Fruit fly (Drosophila melanogaster): ENCODE data around the gene amrt.

- no peak for TF ChIP-seq CG6854 (GFP tag; optimal IDR thresholded peaks at IDR 0.05)
- TF ChIP-seq Ets96B (tag; optimal IDR thresholded peaks at IDR 0.05), result no peak
- TF ChIP-seq Sox102F (GFP tag; optimal IDR thresholded peaks at IDR 0.05), result no peak
- TF ChIP-seq Hr4 (GFP tag; optimal IDR thresholded peaks at IDR 0.05), result no peak
- no peak for TF ChIP-seq Hr39 (GFP tag; optimal IDR thresholded peaks at IDR 0.05)
- TF ChIP-seq esn (GFP tag; optimal IDR thresholded peaks at IDR 0.05), result no peak
- no peak for TF ChIP-seq CG4318 (GFP tag; optimal IDR thresholded peaks at IDR 0.05)
- TF ChIP-seq CG3919 (GFP tag; optimal IDR thresholded peaks at IDR 0.05), result no peak
- TF ChIP-seq Gug (GFP tag; IDR thresholded peaks at IDR 0.05), result no peak
- TF ChIP-seq Hr38 (GFP tag; optimal IDR thresholded peaks at IDR 0.05), result no peak
Observed at dm6 chrX:13766495-13766894, 15.8 kb upstream of the amrt start.

Data from whole organism, prepupa.